Fruit fly (Drosophila melanogaster) whole organism, embryonic: ENCODE measurements around the gene svr.

Experiments
- CG10543 ChIP-seq: fragments of 200-800 bp; sonication (Bioruptor generic); optimal IDR thresholded peaks from 3 replicates; lab custom pipeline; 2017; ENCODE audit warnings: missing biosample characterization, mild to moderate bottlenecking, missing genetic modification characterization, moderate library complexity
- CG12942 ChIP-seq: fragments of 200-800 bp; sonication (Bioruptor generic); optimal IDR thresholded peaks from 3 replicates; lab custom pipeline; 2016; ENCODE audit warnings: missing biosample characterization, missing genetic modification characterization
- CG13894 ChIP-seq: fragments of 200-800 bp; sonication (Bioruptor generic); optimal IDR thresholded peaks from 3 replicates; lab custom pipeline; 2018; ENCODE audit warnings: missing biosample characterization, mild to moderate bottlenecking, missing genetic modification characterization, moderate library complexity
- CG15514 ChIP-seq: fragments of 200-800 bp; sonication (Bioruptor generic); optimal IDR thresholded peaks from 3 replicates; lab custom pipeline; 2017; ENCODE audit warnings: missing biosample characterization, missing genetic modification characterization, mild to moderate bottlenecking, moderate library complexity, missing genetic modification reagents
- CG17328 ChIP-seq: fragments of 200-800 bp; sonication (Bioruptor generic); IDR thresholded peaks from 2 replicates; pipeline ENCODE4 v1.3.6; 2022; ENCODE audit warnings: missing biosample characterization, missing genetic modification characterization
- CG18599 ChIP-seq: fragments of 200-800 bp; sonication (Bioruptor generic); optimal IDR thresholded peaks from 3 replicates; lab custom pipeline; 2017; ENCODE audit warnings: missing biosample characterization, missing genetic modification characterization, mild to moderate bottlenecking, moderate library complexity, missing genetic modification reagents
- CG2889 ChIP-seq: fragments of 200-800 bp; sonication (Bioruptor generic); IDR thresholded peaks from 3 replicates; pipeline ENCODE4 v1.3.6; 2022; ENCODE audit warnings: missing biosample characterization, missing genetic modification characterization
- CG31224 ChIP-seq: fragments of 200-800 bp; sonication (Bioruptor generic); IDR thresholded peaks from 2 replicates; pipeline ENCODE4 v1.3.6; 2022; ENCODE audit warnings: missing biosample characterization, missing genetic modification characterization
- CG3407 ChIP-seq: fragments of 200-800 bp; sonication (Bioruptor generic); optimal IDR thresholded peaks from 2 replicates; lab custom pipeline; 2018; ENCODE audit warnings: missing biosample characterization, mild to moderate bottlenecking, missing genetic modification characterization
- CG4424 ChIP-seq: fragments of 200-800 bp; sonication (Bioruptor generic); optimal IDR thresholded peaks from 3 replicates; lab custom pipeline; 2016; ENCODE audit warnings: missing biosample characterization, missing genetic modification characterization
- CG4707 ChIP-seq: fragments of 200-800 bp; sonication (Bioruptor generic); optimal IDR thresholded peaks from 2 replicates; lab custom pipeline; 2018; ENCODE audit warnings: missing biosample characterization, mild to moderate bottlenecking, missing genetic modification characterization, moderate library complexity
- CG6175 ChIP-seq: fragments of 200-800 bp; sonication (Bioruptor generic); IDR thresholded peaks from 3 replicates; pipeline ENCODE4 v1.3.6; 2022; ENCODE audit warnings: missing biosample characterization, missing genetic modification characterization
- CG6689 ChIP-seq: fragments of 200-800 bp; sonication (Bioruptor generic); IDR thresholded peaks from 2 replicates; pipeline ENCODE4 v1.3.6; 2022; ENCODE audit warnings: missing biosample characterization, missing genetic modification characterization
- CG6854 ChIP-seq: fragments of 200-800 bp; sonication (Bioruptor generic); optimal IDR thresholded peaks from 3 replicates; lab custom pipeline; 2017; ENCODE audit warnings: missing biosample characterization, mild to moderate bottlenecking, missing genetic modification characterization
- CG8089 ChIP-seq: fragments of 200-800 bp; sonication (Bioruptor generic); optimal IDR thresholded peaks from 3 replicates; lab custom pipeline; 2016; ENCODE audit warnings: missing biosample characterization, missing genetic modification characterization
- CG8944 ChIP-seq: fragments of 200-800 bp; sonication (Bioruptor generic); optimal IDR thresholded peaks from 3 replicates; lab custom pipeline; 2016; ENCODE audit warnings: missing biosample characterization, missing genetic modification characterization
- CTCF ChIP-seq: fragments of 200-800 bp; sonication (Bioruptor generic); optimal IDR thresholded peaks from 2 replicates; lab custom pipeline; 2017; ENCODE audit warnings: missing biosample characterization, mild to moderate bottlenecking, missing genetic modification characterization, moderate library complexity
- D19B ChIP-seq: fragments of 200-800 bp; sonication (Bioruptor generic); optimal IDR thresholded peaks from 2 replicates; lab custom pipeline; 2017; ENCODE audit warnings: missing biosample characterization, mild to moderate bottlenecking, missing genetic modification characterization
- Deaf1 ChIP-seq: fragments of 200-800 bp; optimal IDR thresholded peaks from 3 replicates; lab custom pipeline; 2019; ENCODE audit warnings: missing biosample characterization, mild to moderate bottlenecking, missing genetic modification characterization, moderate library complexity
- Hr3 ChIP-seq: fragments of 200-800 bp; sonication (Bioruptor generic); optimal IDR thresholded peaks from 3 replicates; lab custom pipeline; 2016; ENCODE audit warnings: missing biosample characterization, missing genetic modification characterization
- Jarid2 ChIP-seq: fragments of 200-800 bp; sonication (Bioruptor generic); optimal IDR thresholded peaks from 3 replicates; lab custom pipeline; 2017; ENCODE audit warnings: mild to moderate bottlenecking, missing biosample characterization, missing genetic modification reagents, missing genetic modification characterization
- Lhr ChIP-seq: fragments of 200-800 bp; sonication (Bioruptor generic); optimal IDR thresholded peaks from 3 replicates; lab custom pipeline; 2017; ENCODE audit warnings: mild to moderate bottlenecking, missing biosample characterization, missing genetic modification reagents, missing genetic modification characterization
- NK7.1 ChIP-seq: fragments of 200-800 bp; sonication (Bioruptor generic); optimal IDR thresholded peaks from 3 replicates; lab custom pipeline; 2016; ENCODE audit warnings: missing biosample characterization, missing genetic modification characterization
- Nf-YB ChIP-seq: fragments of 200-800 bp; sonication (Bioruptor generic); optimal IDR thresholded peaks from 3 replicates; lab custom pipeline; 2019; ENCODE audit warnings: missing biosample characterization, mild to moderate bottlenecking, missing genetic modification characterization, moderate library complexity
- Nf-YC ChIP-seq: fragments of 200-800 bp; optimal IDR thresholded peaks from 3 replicates; lab custom pipeline; 2019; ENCODE audit warnings: missing biosample characterization, mild to moderate bottlenecking, missing genetic modification characterization, moderate library complexity
- Pdp1 ChIP-seq, 2 experiments: fragments of 200-800 bp; sonication (Bioruptor generic); optimal IDR thresholded peaks; 3 replicates each; lab custom pipeline; 2016; ENCODE audit warnings: missing biosample characterization in 2 of 2, missing genetic modification characterization in 2 of 2, mild to moderate bottlenecking in 1 of 2, moderate library complexity in 1 of 2
- Usf ChIP-seq: fragments of 200-800 bp; sonication (Bioruptor generic); optimal IDR thresholded peaks from 2 replicates; lab custom pipeline; 2017; ENCODE audit warnings: missing genotype, missing biosample characterization, missing genetic modification characterization
- abd-A ChIP-seq: fragments of 200-800 bp; sonication (Bioruptor generic); optimal IDR thresholded peaks from 3 replicates; lab custom pipeline; 2019; ENCODE audit warnings: missing biosample characterization, mild to moderate bottlenecking, missing genetic modification characterization, moderate library complexity
- ap ChIP-seq: fragments of 200-800 bp; sonication (Bioruptor generic); IDR thresholded peaks from 2 replicates; pipeline ENCODE4 v1.3.6; 2022; ENCODE audit warnings: missing biosample characterization, missing genetic modification characterization
- bbx ChIP-seq: fragments of 200-800 bp; sonication (Bioruptor generic); IDR thresholded peaks from 2 replicates; pipeline ENCODE4 v1.3.6; 2022; ENCODE audit warnings: missing biosample characterization, missing genetic modification characterization; ENCODE audit not compliant: partially characterized antibody
- cato ChIP-seq: fragments of 200-800 bp; sonication (Bioruptor generic); optimal IDR thresholded peaks from 2 replicates; lab custom pipeline; 2016; ENCODE audit warnings: missing biosample characterization, missing genetic modification characterization, borderline replicate concordance
- cg ChIP-seq: fragments of 200-800 bp; sonication (Bioruptor generic); optimal IDR thresholded peaks from 3 replicates; lab custom pipeline; 2019; ENCODE audit warnings: missing biosample characterization, mild to moderate bottlenecking, missing genetic modification characterization, moderate library complexity
- crol ChIP-seq: fragments of 200-800 bp; sonication (Bioruptor generic); IDR thresholded peaks from 2 replicates; pipeline ENCODE4 v1.3.6; 2022; ENCODE audit warnings: missing biosample characterization, missing genetic modification characterization
- crp ChIP-seq, 2 experiments: fragments of 200-800 bp; sonication (Bioruptor generic); optimal IDR thresholded peaks; 2 replicates in 1 of 2; 3 replicates in 1 of 2; lab custom pipeline; 2017; ENCODE audit warnings: missing biosample characterization in 2 of 2, missing genetic modification characterization in 2 of 2, mild to moderate bottlenecking in 1 of 2, moderate library complexity in 1 of 2
- gcm ChIP-seq: fragments of 200-800 bp; sonication (Bioruptor generic); optimal IDR thresholded peaks from 2 replicates; lab custom pipeline; 2019; ENCODE audit warnings: missing biosample characterization, mild to moderate bottlenecking, missing genetic modification characterization, moderate library complexity
- gt ChIP-seq: fragments of 200-800 bp; sonication (Bioruptor generic); IDR thresholded peaks from 2 replicates; pipeline ENCODE4 v1.3.6; 2022; ENCODE audit warnings: missing biosample characterization, missing genetic modification characterization
- hb ChIP-seq: fragments of 200-800 bp; sonication (Bioruptor generic); IDR thresholded peaks from 3 replicates; pipeline ENCODE4 v1.3.6; 2022; ENCODE audit warnings: missing biosample characterization, missing genetic modification characterization; ENCODE audit not compliant: partially characterized antibody
- knrl ChIP-seq: fragments of 200-800 bp; sonication (Bioruptor generic); IDR thresholded peaks from 3 replicates; pipeline ENCODE4 v1.3.6; 2022; ENCODE audit warnings: missing biosample characterization, missing genetic modification characterization; ENCODE audit not compliant: partially characterized antibody
- lmd ChIP-seq: fragments of 200-800 bp; sonication (Bioruptor generic); IDR thresholded peaks from 2 replicates; pipeline ENCODE4 v1.3.6; 2022; ENCODE audit warnings: missing biosample characterization, missing genetic modification characterization
- nom ChIP-seq: fragments of 200-800 bp; sonication (Bioruptor generic); optimal IDR thresholded peaks from 2 replicates; lab custom pipeline; 2017; ENCODE audit warnings: missing biosample characterization, missing genetic modification characterization, mild to moderate bottlenecking, moderate library complexity, missing genetic modification reagents
- pfk ChIP-seq: fragments of 200-800 bp; sonication (Bioruptor generic); optimal IDR thresholded peaks from 2 replicates; lab custom pipeline; 2018; ENCODE audit warnings: missing biosample characterization, mild to moderate bottlenecking, missing genetic modification characterization, moderate library complexity
- phol ChIP-seq: fragments of 200-800 bp; sonication (Bioruptor generic); optimal IDR thresholded peaks from 3 replicates; lab custom pipeline; 2018; ENCODE audit warnings: missing biosample characterization, mild to moderate bottlenecking, missing genetic modification characterization, moderate library complexity
- scrt ChIP-seq: fragments of 200-800 bp; sonication (Bioruptor generic); optimal IDR thresholded peaks from 2 replicates; lab custom pipeline; 2018; ENCODE audit warnings: missing biosample characterization, mild to moderate bottlenecking, missing genetic modification characterization, moderate library complexity
- slbo ChIP-seq: fragments of 200-800 bp; sonication (Bioruptor generic); IDR thresholded peaks from 2 replicates; pipeline ENCODE4 v1.3.6; 2022; ENCODE audit warnings: missing biosample characterization, missing genetic modification characterization
- sna ChIP-seq: fragments of 200-800 bp; sonication (Bioruptor generic); IDR thresholded peaks from 2 replicates; pipeline ENCODE4 v1.3.6; 2022; ENCODE audit warnings: missing biosample characterization, missing genetic modification characterization; ENCODE audit not compliant: partially characterized antibody
- tgo ChIP-seq: fragments of 200-800 bp; sonication (Bioruptor generic); IDR thresholded peaks from 3 replicates; pipeline ENCODE4 v1.3.6; 2022; ENCODE audit warnings: missing biosample characterization, missing genetic modification characterization

Gene svr

dm6 chrX:529724-530603 lies 33.7 kb downstream of the svr start, which contains the start of the genes CG4293 and Appl (continued):
- TF ChIP-seq cg (GFP tag; lab: Kevin White, UChicago) (no peak), ap (GFP tag; lab: Robert Waterston, UW) (no peak), lmd (GFP tag; lab: Robert Waterston, UW) (no peak), CG4424 (no peak), NK7.1 (no peak), pfk (GFP tag; lab: Kevin White, UChicago) (no peak), Usf (GFP tag; lab: Kevin White, UChicago) (no peak), slbo (GFP tag; lab: Robert Waterston, UW) (no peak), CG8089 (GFP tag; lab: Kevin White, UChicago) (no peak), nom (GFP tag; lab: Kevin White, UChicago) (peak; percentile 1), gt (GFP tag; lab: Robert Waterston, UW) (no peak), CG17328 (GFP tag; lab: Robert Waterston, UW) (no peak), Jarid2 (GFP tag; lab: Kevin White, UChicago) (no peak), cato (GFP tag; lab: Kevin White, UChicago) (no peak), CG6175 (GFP tag; lab: Robert Waterston, UW) (no peak), CG4707 (GFP tag; lab: Kevin White, UChicago) (no peak)

- peak; percentile 9 for TF ChIP-seq CG6854 (GFP tag; lab: Kevin White, UChicago)
- TF ChIP-seq Jarid2 (GFP tag; lab: Kevin White, UChicago) = no peak
- TF ChIP-seq CG12942 (GFP tag; lab: Kevin White, UChicago) = no peak
- peak; percentile 22 for TF ChIP-seq CG13894 (tag; lab: Kevin White, UChicago)
- TF ChIP-seq gcm = no peak
- TF ChIP-seq knrl (GFP tag; lab: Robert Waterston, UW) = no peak
- TF ChIP-seq D19B (GFP tag; lab: Kevin White, UChicago) = no peak
- peak; percentile 36 for TF ChIP-seq CG10543 (GFP tag; lab: Kevin White, UChicago)
- no peak for TF ChIP-seq tgo
- TF ChIP-seq CG6689 = no peak
- TF ChIP-seq Pdp1 (GFP tag; optimal IDR thresholded peaks at IDR 0.05; lab: Kevin White, UChicago) = no peak
- TF ChIP-seq CG8944 (GFP tag; lab: Kevin White, UChicago) = no peak
- TF ChIP-seq CG3407 = no peak
- peak; percentile 27 for TF ChIP-seq Deaf1
- no peak for TF ChIP-seq Hr3 (GFP tag; lab: Kevin White, UChicago)
- TF ChIP-seq crol = peak; percentile 87
- peak; percentile 93 for TF ChIP-seq abd-A (tag; lab: Kevin White, UChicago)
- TF ChIP-seq CG18599 (GFP tag; lab: Kevin White, UChicago) = peak; percentile 42
Measured at dm6 chrX:542069-542468, 45.8 kb downstream of the svr start.

dm6 chrX:546372-547006 lies 50.2 kb downstream of the svr start:
- TF ChIP-seq Lhr (GFP tag; lab: Kevin White, UChicago) (peak; percentile 15), Nf-YC (tag; lab: Kevin White, UChicago) (peak; percentile 98), phol (tag; lab: Kevin White, UChicago) (peak; percentile 76), CG31224 (GFP tag; lab: Robert Waterston, UW) (peak; percentile 94), bbx (GFP tag; lab: Robert Waterston, UW) (0 out of 2 replicates have a peak, but pooled peaks have one; percentile 11), Deaf1 (peak; percentile 10), crp (GFP tag; optimal IDR thresholded peaks at IDR 0.05; lab: Kevin White, UChicago) (peak; percentile 27 to 75), hb (no peak), CG15514 (GFP tag; lab: Kevin White, UChicago) (peak; percentile 29), sna (GFP tag; lab: Robert Waterston, UW) (0 out of 2 replicates have a peak, but pooled peaks have one; percentile 20), scrt (GFP tag; lab: Kevin White, UChicago) (no peak), CTCF (GFP tag; lab: Kevin White, UChicago) (peak; percentile 74), Nf-YB (GFP tag; lab: Kevin White, UChicago) (peak; percentile 96), CG2889 (GFP tag; lab: Robert Waterston, UW) (no peak)
